Worm (Caenorhabditis elegans): ENCODE measurements around the gene F57C7.4.

- TF ChIP-seq sptf-1 (tag; optimal IDR thresholded peaks at IDR 0.05) = no peak
- no peak for TF ChIP-seq ama-1 (optimal IDR thresholded peaks at IDR 0.05)
- TF ChIP-seq egl-27 (tag; optimal IDR thresholded peaks at IDR 0.05) = no peak
These were observed at the start of gene F57C7.4 for ce11 chrX:10589465-10589864.
